Worm (Caenorhabditis elegans): ENCODE measurements around the gene F42F12.4.

- TF ChIP-seq dao-5 (tag; optimal IDR thresholded peaks at IDR 0.05) (no peak), him-1 (tag; optimal IDR thresholded peaks at IDR 0.05) (no peak)
Observed at ce11 chrX:12323439-12323838, 29.3 kb downstream of the F42F12.4 start, which contains the start of gene srd-40.
